Worm (Caenorhabditis elegans) whole organism, L2 larva: ENCODE measurements around the gene nceh-1.

Experiments
- F13H6.1 ChIP-seq: sonication (generic microtip); optimal IDR thresholded peaks from 2 replicates; lab custom pipeline; 2016; ENCODE audit warnings: missing genetic modification characterization, missing compliant biosample characterization
- ama-1 ChIP-seq: fragments of 150-350 bp; optimal IDR thresholded peaks from 2 replicates; lab custom pipeline; 2018; ENCODE audit warnings: inconsistent platforms
- ceh-82 ChIP-seq: fragments of 150-350 bp; optimal IDR thresholded peaks from 2 replicates; lab custom pipeline; 2014; ENCODE audit warnings: missing biosample characterization, missing genetic modification characterization
- egl-27 ChIP-seq: sonication (generic microtip); optimal IDR thresholded peaks from 3 replicates; lab custom pipeline; 2017; ENCODE audit warnings: missing biosample characterization, missing genetic modification reagents, missing genetic modification characterization
- elt-3 ChIP-seq: sonication (generic microtip); optimal IDR thresholded peaks from 2 replicates; lab custom pipeline; 2017; ENCODE audit warnings: missing biosample characterization, missing genetic modification characterization
- lin-13 ChIP-seq: fragments of 150-350 bp; optimal IDR thresholded peaks from 2 replicates; lab custom pipeline; 2014; ENCODE audit warnings: missing biosample characterization, missing genetic modification reagents, missing genetic modification characterization
- nhr-129 ChIP-seq: fragments of 150-350 bp; optimal IDR thresholded peaks from 2 replicates; lab custom pipeline; 2014; ENCODE audit warnings: missing biosample characterization, missing genetic modification characterization
- zag-1 ChIP-seq: fragments of 150-350 bp; optimal IDR thresholded peaks from 2 replicates; lab custom pipeline; 2014; ENCODE audit warnings: missing biosample characterization, missing genetic modification characterization
- ztf-4 ChIP-seq: fragments of 150-350 bp; optimal IDR thresholded peaks from 2 replicates; lab custom pipeline; 2014; ENCODE audit warnings: missing biosample characterization, missing genetic modification characterization

ce11 chrV:19428097-19428496 lies 50.9 kb downstream of the nceh-1 start:
- TF ChIP-seq ceh-82 (tag; lab: Kevin White, UChicago) = no peak
- TF ChIP-seq zag-1 = no peak
- TF ChIP-seq ama-1 (lab: Kevin White, UChicago) = no peak
- TF ChIP-seq nhr-129 (tag; lab: Kevin White, UChicago) = no peak
- TF ChIP-seq egl-27 = no peak
- no peak for TF ChIP-seq ztf-4 (tag; lab: Kevin White, UChicago)
- TF ChIP-seq elt-3 (tag; lab: Kevin White, UChicago) = no peak
- no peak for TF ChIP-seq F13H6.1 (tag; lab: Kevin White, UChicago)
- TF ChIP-seq lin-13 (GFP tag; lab: Kevin White, UChicago) = no peak
